Fruit fly (Drosophila melanogaster) whole organism, wandering third instar larva: ENCODE measurements around the gene vig.

ENCODE experiments used
- CG9705 ChIP-seq: fragments of 200-800 bp; sonication (Bioruptor generic); optimal IDR thresholded peaks from 2 replicates; lab custom pipeline; 2018; ENCODE audit warnings: missing biosample characterization, mild to moderate bottlenecking, missing genetic modification characterization
- CrebA ChIP-seq: fragments of 200-800 bp; sonication (Bioruptor generic); optimal IDR thresholded peaks from 2 replicates; lab custom pipeline; 2016; ENCODE audit warnings: missing biosample characterization, mild to moderate bottlenecking, missing genetic modification characterization, borderline replicate concordance
- Dfd ChIP-seq: fragments of >200 bp; optimal IDR thresholded peaks from 2 replicates; lab custom pipeline; 2017; ENCODE audit warnings: missing biosample characterization, missing genetic modification characterization
- Hr78 ChIP-seq: fragments of >200 bp; optimal IDR thresholded peaks from 2 replicates; lab custom pipeline; 2017; ENCODE audit warnings: missing biosample characterization, missing genetic modification characterization
- Mio ChIP-seq: sonication (Bioruptor generic); optimal IDR thresholded peaks from 2 replicates; lab custom pipeline; 2016; ENCODE audit warnings: missing biosample characterization, missing genetic modification characterization
- N ChIP-seq: fragments of >200 bp; optimal IDR thresholded peaks from 2 replicates; lab custom pipeline; 2018; ENCODE audit warnings: missing biosample characterization, missing external identifiers, missing genetic modification characterization
- fru ChIP-seq: fragments of 200-800 bp; sonication (Bioruptor generic); optimal IDR thresholded peaks from 3 replicates; lab custom pipeline; 2016; ENCODE audit warnings: missing biosample characterization, mild to moderate bottlenecking, missing genetic modification characterization
- h ChIP-seq: fragments of 200-800 bp; sonication (Bioruptor generic); optimal IDR thresholded peaks from 3 replicates; lab custom pipeline; 2016; ENCODE audit warnings: missing biosample characterization, mild to moderate bottlenecking, missing genetic modification characterization
- lola ChIP-seq: fragments of >200 bp; optimal IDR thresholded peaks from 2 replicates; lab custom pipeline; 2017; ENCODE audit warnings: missing biosample characterization, missing genetic modification characterization
- pan ChIP-seq: fragments of >200 bp; optimal IDR thresholded peaks from 2 replicates; lab custom pipeline; 2017
- psq ChIP-seq: fragments of 200-800 bp; sonication (Bioruptor generic); optimal IDR thresholded peaks from 3 replicates; lab custom pipeline; 2017; ENCODE audit warnings: missing biosample characterization, mild to moderate bottlenecking, missing genetic modification characterization, moderate library complexity
- rgr ChIP-seq: fragments of 200-800 bp; sonication (Bioruptor generic); optimal IDR thresholded peaks from 3 replicates; lab custom pipeline; 2016; ENCODE audit warnings: missing biosample characterization, mild to moderate bottlenecking, missing genetic modification characterization
- tai ChIP-seq: sonication (Bioruptor generic); optimal IDR thresholded peaks from 2 replicates; lab custom pipeline; 2016; ENCODE audit warnings: missing biosample characterization, missing genetic modification characterization
- usp ChIP-seq: fragments of >200 bp; optimal IDR thresholded peaks from 2 replicates; lab custom pipeline; 2017; ENCODE audit warnings: missing biosample characterization, missing genetic modification characterization

DNA sequence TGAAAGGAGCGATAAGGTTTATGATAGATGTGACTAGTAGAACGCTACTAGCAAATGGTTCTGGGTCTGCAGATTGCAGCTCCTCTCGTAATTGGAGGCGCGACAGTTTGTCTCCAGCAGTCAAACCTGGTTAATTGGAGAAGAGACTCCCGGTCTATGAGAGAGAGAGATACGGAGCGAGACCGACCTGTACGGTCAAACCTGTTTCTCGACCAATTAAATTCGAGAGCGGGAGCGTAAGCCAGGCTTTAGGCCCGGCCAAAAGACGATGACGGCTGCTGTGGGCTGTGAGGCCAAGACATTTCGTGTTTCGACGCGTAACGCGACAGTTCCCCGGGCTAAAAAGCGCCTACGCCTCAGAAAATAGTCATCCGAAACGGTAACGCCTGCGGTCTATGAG lies 39.0 kb upstream of the vig start, which contains the start of gene CG15269:
- no peak for TF ChIP-seq CG9705
- TF ChIP-seq lola (GFP tag; lab: Kevin White, UChicago): no peak
- no peak for TF ChIP-seq psq (GFP tag; lab: Kevin White, UChicago)
- no peak for TF ChIP-seq tai (GFP tag; lab: Kevin White, UChicago)
- no peak for TF ChIP-seq N (GFP tag; lab: Kevin White, UChicago)
- no peak for TF ChIP-seq h (GFP tag; lab: Kevin White, UChicago)
- no peak for TF ChIP-seq Hr78 (GFP tag; lab: Kevin White, UChicago)
- no peak for TF ChIP-seq rgr (GFP tag; lab: Kevin White, UChicago)
- TF ChIP-seq pan (lab: Kevin White, UChicago): no peak
- no peak for TF ChIP-seq Dfd (GFP tag; lab: Kevin White, UChicago)
- TF ChIP-seq CrebA (GFP tag; lab: Kevin White, UChicago): no peak
- TF ChIP-seq Mio: no peak
- no peak for TF ChIP-seq usp (GFP tag; lab: Kevin White, UChicago)
- TF ChIP-seq fru (GFP tag; lab: Kevin White, UChicago): no peak
